Fruit fly (Drosophila melanogaster) Kc167 (cell line): Measurements from ENCODE around the gene CG12099.

Experiments
- Myc ChIP-seq: fragments of >200 bp; optimal IDR thresholded peaks from 2 replicates; lab custom pipeline; 2017; ENCODE audit warnings: missing external identifiers
- Sin3A ChIP-seq: fragments of >200 bp; optimal IDR thresholded peaks from 2 replicates; lab custom pipeline; 2018; ENCODE audit warnings: missing external identifiers
- h ChIP-seq: fragments of >200 bp; optimal IDR thresholded peaks from 3 replicates; lab custom pipeline; 2018; ENCODE audit warnings: missing external identifiers
- psq ChIP-seq: fragments of >200 bp; optimal IDR thresholded peaks from 2 replicates; lab custom pipeline; 2017; ENCODE audit warnings: missing external identifiers
- ttk ChIP-seq: sonication (Bioruptor generic); optimal IDR thresholded peaks from 2 replicates; lab custom pipeline; 2017; ENCODE audit warnings: missing external identifiers

dm6 chr3L:1602833-1603128 lies 44.5 kb upstream of the CG12099 start, which contains the start of the genes CG18170 and CG33791:
- TF ChIP-seq h (lab: Kevin White, UChicago) = no peak
- TF ChIP-seq Myc (lab: Kevin White, UChicago) = no peak
- no peak for TF ChIP-seq psq (lab: Kevin White, UChicago)
- no peak for TF ChIP-seq Sin3A (lab: Kevin White, UChicago)
- no peak for TF ChIP-seq ttk (lab: Kevin White, UChicago)
